Fruit fly (Drosophila melanogaster) whole organism, embryonic: Measurements from ENCODE around the gene acj6.

Experiments
- CG10959 ChIP-seq: fragments of 200-800 bp; sonication (Bioruptor generic); IDR thresholded peaks from 2 replicates; pipeline ENCODE4 v1.3.6; 2022; ENCODE audit warnings: missing biosample characterization, missing genetic modification characterization
- CG10979 ChIP-seq: fragments of 200-800 bp; sonication (Bioruptor generic); optimal IDR thresholded peaks from 2 replicates; lab custom pipeline; 2018; ENCODE audit warnings: missing biosample characterization, mild to moderate bottlenecking, missing genetic modification characterization, moderate library complexity
- CG11695 ChIP-seq: fragments of 200-800 bp; sonication (Bioruptor generic); IDR thresholded peaks from 3 replicates; pipeline ENCODE4 v1.3.6; 2022; ENCODE audit warnings: missing biosample characterization, missing genetic modification characterization
- CG11696 ChIP-seq: fragments of 200-800 bp; sonication (Bioruptor generic); IDR thresholded peaks from 2 replicates; pipeline ENCODE4 v1.3.6; 2022; ENCODE audit warnings: missing biosample characterization, missing genetic modification characterization
- CG7271 ChIP-seq: fragments of 200-800 bp; sonication (Bioruptor generic); optimal IDR thresholded peaks from 2 replicates; lab custom pipeline; 2018; ENCODE audit warnings: missing biosample characterization, mild to moderate bottlenecking, missing genetic modification characterization, moderate library complexity
- CG7928 ChIP-seq: fragments of 200-800 bp; sonication (Bioruptor generic); optimal IDR thresholded peaks from 2 replicates; lab custom pipeline; 2017; ENCODE audit warnings: missing biosample characterization, mild to moderate bottlenecking, missing genetic modification characterization
- Taf1 ChIP-seq: fragments of 200-800 bp; sonication (Bioruptor generic); IDR thresholded peaks from 2 replicates; pipeline ENCODE4 v1.3.6; 2022; ENCODE audit warnings: missing biosample characterization, missing genetic modification characterization
- esg ChIP-seq: fragments of 200-800 bp; sonication (Bioruptor generic); conservative IDR thresholded peaks from 2 replicates; pipeline ENCODE4 v1.3.6; 2022; ENCODE audit warnings: missing biosample characterization, missing genetic modification characterization
- gsb ChIP-seq: fragments of 200-800 bp; sonication (Bioruptor generic); IDR thresholded peaks from 2 replicates; pipeline ENCODE4 v1.3.6; 2022; ENCODE audit warnings: missing biosample characterization, missing genetic modification characterization
- her ChIP-seq: fragments of 200-800 bp; sonication (Bioruptor generic); optimal IDR thresholded peaks from 2 replicates; lab custom pipeline; 2016; ENCODE audit warnings: missing biosample characterization, missing genetic modification characterization
- phol ChIP-seq: fragments of 200-800 bp; sonication (Bioruptor generic); optimal IDR thresholded peaks from 3 replicates; lab custom pipeline; 2018; ENCODE audit warnings: missing biosample characterization, mild to moderate bottlenecking, missing genetic modification characterization, moderate library complexity
- pros ChIP-seq: fragments of 200-800 bp; sonication (Bioruptor generic); optimal IDR thresholded peaks from 3 replicates; lab custom pipeline; 2019; ENCODE audit warnings: missing biosample characterization, mild to moderate bottlenecking, missing genetic modification characterization, moderate library complexity
- so ChIP-seq: fragments of 200-800 bp; sonication (Bioruptor generic); IDR thresholded peaks from 3 replicates; pipeline ENCODE4 v1.3.6; 2022; ENCODE audit warnings: missing biosample characterization, missing genetic modification characterization

DNA sequence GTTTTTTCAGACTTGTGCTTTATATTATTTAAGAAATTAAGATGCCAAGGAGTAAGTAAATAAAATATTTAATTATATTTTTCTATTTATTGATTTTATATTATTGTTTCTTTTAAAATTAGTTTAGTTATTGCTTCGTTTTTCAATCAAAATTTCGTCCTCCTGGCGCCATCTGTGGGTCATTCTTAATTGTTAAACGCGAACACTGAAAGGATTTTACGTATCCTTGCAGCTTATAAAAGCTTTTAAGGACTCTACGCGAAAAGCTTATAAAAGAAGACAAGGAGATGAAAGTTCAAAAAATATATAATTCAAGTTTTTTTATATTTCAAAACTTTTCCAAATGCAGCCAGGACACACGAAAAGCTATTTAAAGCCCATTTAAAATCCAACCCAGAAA, 1.3 kb upstream of the acj6 start:
- no peak for TF ChIP-seq Taf1 (GFP tag; lab: Robert Waterston, UW)
- TF ChIP-seq gsb (GFP tag; lab: Robert Waterston, UW): no peak
- TF ChIP-seq CG10959: no peak
- no peak for TF ChIP-seq CG11696 (GFP tag; lab: Robert Waterston, UW)
- TF ChIP-seq pros (GFP tag; lab: Kevin White, UChicago): no peak
- TF ChIP-seq CG7271: no peak
- no peak for TF ChIP-seq CG7928
- TF ChIP-seq so (GFP tag; lab: Robert Waterston, UW): no peak
- TF ChIP-seq her (GFP tag; lab: Kevin White, UChicago): no peak
- no peak for TF ChIP-seq CG11695 (GFP tag; lab: Robert Waterston, UW)
- no peak for TF ChIP-seq CG10979 (tag; lab: Kevin White, UChicago)
- no peak for TF ChIP-seq esg (GFP tag; lab: Robert Waterston, UW)
- TF ChIP-seq phol (tag; lab: Kevin White, UChicago): no peak
